Worm (Caenorhabditis elegans): ENCODE data around the gene T19C3.3.

DNA sequence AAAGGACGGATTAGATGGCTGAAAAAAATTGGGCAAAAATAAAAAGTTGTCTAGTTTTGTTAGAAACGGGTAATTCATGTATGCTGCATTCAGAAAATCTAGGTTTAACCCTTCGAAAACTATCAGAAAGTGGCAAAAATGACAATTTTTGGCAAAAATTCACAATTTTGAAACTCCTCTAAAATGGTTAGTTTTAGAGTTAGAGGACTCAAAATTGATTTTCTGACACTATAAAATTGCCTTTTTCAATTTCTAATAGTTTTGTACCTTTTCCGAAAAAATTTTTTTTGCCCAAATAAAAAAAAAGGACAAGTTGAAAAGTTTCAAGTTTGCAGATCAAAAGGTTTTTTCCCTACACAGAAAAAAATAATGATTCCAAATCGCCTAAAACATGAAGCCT, 37.8 kb downstream of the T19C3.3 start:
- TF ChIP-seq unc-130 (tag; optimal IDR thresholded peaks at IDR 0.05) (no peak), nhr-76 (tag; optimal IDR thresholded peaks at IDR 0.05) (no peak), lin-13 (GFP tag; optimal IDR thresholded peaks at IDR 0.05) (no peak), mep-1 (tag; optimal IDR thresholded peaks at IDR 0.05) (no peak), nhr-47 (tag; optimal IDR thresholded peaks at IDR 0.05) (no peak), snu-23 (GFP tag; optimal IDR thresholded peaks at IDR 0.05) (no peak)
